Fruit fly (Drosophila melanogaster) whole organism, embryonic: ENCODE data around the gene CG10347.

Experiments
- Antp ChIP-seq: fragments of 200-800 bp; sonication (Bioruptor generic); optimal IDR thresholded peaks from 3 replicates; lab custom pipeline; 2016; ENCODE audit warnings: missing biosample characterization, missing genetic modification characterization
- C15 ChIP-seq: fragments of 200-800 bp; sonication (Bioruptor generic); IDR thresholded peaks from 3 replicates; pipeline ENCODE4 v1.3.6; 2022; ENCODE audit warnings: missing biosample characterization, missing genetic modification characterization
- CG11093 ChIP-seq: fragments of 200-800 bp; sonication (Bioruptor generic); IDR thresholded peaks from 3 replicates; pipeline ENCODE4 v1.3.6; 2022; ENCODE audit warnings: missing biosample characterization, missing genetic modification characterization
- CG11560 ChIP-seq: fragments of 200-800 bp; sonication (Bioruptor generic); IDR thresholded peaks from 3 replicates; pipeline ENCODE4 v1.3.6; 2022; ENCODE audit warnings: missing biosample characterization, missing genetic modification characterization
- CG11723 ChIP-seq: fragments of 200-800 bp; sonication (Bioruptor generic); optimal IDR thresholded peaks from 2 replicates; lab custom pipeline; 2017; ENCODE audit warnings: missing biosample characterization, mild to moderate bottlenecking, missing genetic modification characterization
- CG12942 ChIP-seq: fragments of 200-800 bp; sonication (Bioruptor generic); optimal IDR thresholded peaks from 3 replicates; lab custom pipeline; 2016; ENCODE audit warnings: missing biosample characterization, missing genetic modification characterization
- CG14014 ChIP-seq: fragments of 200-800 bp; sonication (Bioruptor generic); IDR thresholded peaks from 2 replicates; pipeline ENCODE4 v1.3.6; 2022; ENCODE audit warnings: missing biosample characterization, missing genetic modification characterization
- CG15601 ChIP-seq: fragments of 200-800 bp; sonication (Bioruptor generic); optimal IDR thresholded peaks from 3 replicates; lab custom pipeline; 2019; ENCODE audit warnings: missing biosample characterization, mild to moderate bottlenecking, missing genetic modification characterization, moderate library complexity
- CG17186 ChIP-seq: fragments of 200-800 bp; sonication (Bioruptor generic); optimal IDR thresholded peaks from 3 replicates; lab custom pipeline; 2017; ENCODE audit warnings: missing biosample characterization, missing genetic modification reagents, missing genetic modification characterization
- CG17359 ChIP-seq: fragments of 200-800 bp; sonication (Bioruptor generic); optimal IDR thresholded peaks from 3 replicates; lab custom pipeline; 2018; ENCODE audit warnings: missing biosample characterization, mild to moderate bottlenecking, missing genetic modification characterization, moderate library complexity
- CG3163 ChIP-seq: fragments of 200-800 bp; sonication (Bioruptor generic); optimal IDR thresholded peaks from 3 replicates; lab custom pipeline; 2016; ENCODE audit warnings: missing biosample characterization, missing genetic modification characterization
- CG32532 ChIP-seq: fragments of 200-800 bp; sonication (Bioruptor generic); IDR thresholded peaks from 2 replicates; pipeline ENCODE4 v1.3.6; 2022; ENCODE audit warnings: missing biosample characterization, missing genetic modification characterization
- CG7556 ChIP-seq: fragments of 200-800 bp; sonication (Bioruptor generic); optimal IDR thresholded peaks from 2 replicates; lab custom pipeline; 2017; ENCODE audit warnings: missing biosample characterization, mild to moderate bottlenecking, missing genetic modification characterization
- CG7963 ChIP-seq: fragments of 200-800 bp; sonication (Bioruptor generic); IDR thresholded peaks from 3 replicates; pipeline ENCODE4 v1.3.6; 2022; ENCODE audit warnings: missing biosample characterization, missing genetic modification characterization; ENCODE audit not compliant: partially characterized antibody
- CG8924 ChIP-seq: fragments of 200-800 bp; optimal IDR thresholded peaks from 3 replicates; lab custom pipeline; 2019; ENCODE audit warnings: missing biosample characterization, mild to moderate bottlenecking, missing genetic modification characterization, moderate library complexity
- Camta ChIP-seq: fragments of 200-800 bp; sonication (Bioruptor generic); optimal IDR thresholded peaks from 2 replicates; lab custom pipeline; 2016; ENCODE audit warnings: missing biosample characterization, missing genetic modification characterization
- Fer3 ChIP-seq: fragments of 200-800 bp; sonication (Bioruptor generic); optimal IDR thresholded peaks from 2 replicates; lab custom pipeline; 2018; ENCODE audit warnings: missing biosample characterization, mild to moderate bottlenecking, missing genetic modification characterization, moderate library complexity
- Hand ChIP-seq: fragments of 200-800 bp; sonication (Bioruptor generic); optimal IDR thresholded peaks from 2 replicates; lab custom pipeline; 2017; ENCODE audit warnings: mild to moderate bottlenecking, missing biosample characterization, missing genetic modification reagents, missing genetic modification characterization
- Hr51 ChIP-seq, 2 experiments: fragments of 200-800 bp; sonication (Bioruptor generic); optimal IDR thresholded peaks; 2 replicates in 1 of 2; 3 replicates in 1 of 2; lab custom pipeline; 2016 to 2018; ENCODE audit warnings: missing biosample characterization in 2 of 2, missing genetic modification characterization in 2 of 2, mild to moderate bottlenecking in 1 of 2, moderate library complexity in 1 of 2
- Hsf ChIP-seq: fragments of 200-800 bp; sonication (Bioruptor generic); optimal IDR thresholded peaks from 3 replicates; lab custom pipeline; 2016; ENCODE audit warnings: missing biosample characterization, missing genetic modification characterization
- Lpt ChIP-seq: fragments of >200 bp; optimal IDR thresholded peaks from 2 replicates; lab custom pipeline; 2018; ENCODE audit warnings: missing biosample characterization, missing genetic modification characterization
- Oaz ChIP-seq: fragments of 200-800 bp; sonication (Bioruptor generic); IDR thresholded peaks from 2 replicates; pipeline ENCODE4 v1.3.6; 2022; ENCODE audit warnings: missing biosample characterization, missing genetic modification characterization
- Optix ChIP-seq: fragments of 200-800 bp; sonication (Bioruptor generic); IDR thresholded peaks from 3 replicates; pipeline ENCODE4 v1.3.6; 2022; ENCODE audit warnings: missing biosample characterization, missing genetic modification characterization
- PHDP ChIP-seq: fragments of 200-800 bp; sonication (Bioruptor generic); optimal IDR thresholded peaks from 3 replicates; lab custom pipeline; 2018; ENCODE audit warnings: missing biosample characterization, mild to moderate bottlenecking, missing genetic modification characterization, moderate library complexity
- Pdp1 ChIP-seq, 2 experiments: fragments of 200-800 bp; sonication (Bioruptor generic); optimal IDR thresholded peaks; 3 replicates each; lab custom pipeline; 2016; ENCODE audit warnings: missing biosample characterization in 2 of 2, missing genetic modification characterization in 2 of 2, mild to moderate bottlenecking in 1 of 2, moderate library complexity in 1 of 2
- Ptx1 ChIP-seq: fragments of 200-800 bp; sonication (Bioruptor generic); IDR thresholded peaks from 2 replicates; pipeline ENCODE4 v1.3.6; 2022; ENCODE audit warnings: missing biosample characterization, missing genetic modification characterization
- Sox100B ChIP-seq: fragments of 200-800 bp; sonication (Bioruptor generic); optimal IDR thresholded peaks from 3 replicates; lab custom pipeline; 2018; ENCODE audit warnings: missing biosample characterization, mild to moderate bottlenecking, missing genetic modification characterization
- Sox102F ChIP-seq: fragments of 200-800 bp; sonication (Bioruptor generic); optimal IDR thresholded peaks from 2 replicates; lab custom pipeline; 2018; ENCODE audit warnings: missing biosample characterization, mild to moderate bottlenecking, missing genetic modification characterization, moderate library complexity
- Taf1 ChIP-seq: fragments of 200-800 bp; sonication (Bioruptor generic); IDR thresholded peaks from 2 replicates; pipeline ENCODE4 v1.3.6; 2022; ENCODE audit warnings: missing biosample characterization, missing genetic modification characterization
- Xbp1 ChIP-seq: fragments of 200-800 bp; sonication (Bioruptor generic); optimal IDR thresholded peaks from 3 replicates; lab custom pipeline; 2016; ENCODE audit warnings: missing biosample characterization, mild to moderate bottlenecking, missing genetic modification characterization
- aop ChIP-seq: fragments of 200-800 bp; sonication (Bioruptor generic); IDR thresholded peaks from 2 replicates; pipeline ENCODE4 v1.3.6; 2022; ENCODE audit warnings: missing biosample characterization, missing genetic modification characterization
- bbx ChIP-seq: fragments of 200-800 bp; sonication (Bioruptor generic); IDR thresholded peaks from 2 replicates; pipeline ENCODE4 v1.3.6; 2022; ENCODE audit warnings: missing biosample characterization, missing genetic modification characterization; ENCODE audit not compliant: partially characterized antibody
- bcd ChIP-seq: fragments of 200-800 bp; sonication (Bioruptor generic); optimal IDR thresholded peaks from 2 replicates; lab custom pipeline; 2017; ENCODE audit warnings: missing biosample characterization, mild to moderate bottlenecking, missing genetic modification characterization
- dpn ChIP-seq, 2 experiments: fragments of 200-800 bp; sonication (Bioruptor generic); optimal IDR thresholded peaks; 3 replicates each; lab custom pipeline; 2016; ENCODE audit warnings: missing biosample characterization in 2 of 2, missing genetic modification characterization in 2 of 2
- dysf ChIP-seq: fragments of 200-800 bp; sonication (Bioruptor generic); IDR thresholded peaks from 3 replicates; pipeline ENCODE4 v1.3.6; 2022; ENCODE audit warnings: missing biosample characterization, missing genetic modification characterization
- esg ChIP-seq: fragments of 200-800 bp; sonication (Bioruptor generic); conservative IDR thresholded peaks from 2 replicates; pipeline ENCODE4 v1.3.6; 2022; ENCODE audit warnings: missing biosample characterization, missing genetic modification characterization
- gem ChIP-seq: fragments of 200-800 bp; sonication (Bioruptor generic); optimal IDR thresholded peaks from 2 replicates; lab custom pipeline; 2019; ENCODE audit warnings: missing biosample characterization, mild to moderate bottlenecking, missing genetic modification characterization, moderate library complexity
- hbn ChIP-seq: fragments of 200-800 bp; sonication (Bioruptor generic); IDR thresholded peaks from 2 replicates; pipeline ENCODE4 v1.3.6; 2022; ENCODE audit warnings: missing biosample characterization, missing genetic modification characterization; ENCODE audit not compliant: partially characterized antibody
- lbe ChIP-seq: fragments of 200-800 bp; sonication (Bioruptor generic); optimal IDR thresholded peaks from 2 replicates; lab custom pipeline; 2016; ENCODE audit warnings: missing biosample characterization, mild to moderate bottlenecking, missing genetic modification characterization
- mld ChIP-seq: fragments of 200-800 bp; sonication (Bioruptor generic); IDR thresholded peaks from 3 replicates; pipeline ENCODE4 v1.3.6; 2022; ENCODE audit warnings: missing biosample characterization, missing genetic modification characterization; ENCODE audit not compliant: partially characterized antibody
- nmo ChIP-seq: fragments of 200-800 bp; sonication (Bioruptor generic); optimal IDR thresholded peaks from 2 replicates; lab custom pipeline; 2018; ENCODE audit warnings: missing biosample characterization, mild to moderate bottlenecking, missing genetic modification characterization, moderate library complexity
- odd ChIP-seq: fragments of 200-800 bp; sonication (Bioruptor generic); optimal IDR thresholded peaks from 2 replicates; lab custom pipeline; 2017; ENCODE audit warnings: missing biosample characterization, mild to moderate bottlenecking, missing genetic modification characterization
- onecut ChIP-seq: fragments of 200-800 bp; sonication (Bioruptor generic); IDR thresholded peaks from 2 replicates; pipeline ENCODE4 v1.3.6; 2022; ENCODE audit warnings: missing biosample characterization, missing genetic modification characterization
- seq ChIP-seq: fragments of 200-800 bp; sonication (Bioruptor generic); IDR thresholded peaks from 2 replicates; pipeline ENCODE4 v1.3.6; 2022; ENCODE audit warnings: missing biosample characterization, missing genetic modification characterization
- so ChIP-seq: fragments of 200-800 bp; sonication (Bioruptor generic); IDR thresholded peaks from 3 replicates; pipeline ENCODE4 v1.3.6; 2022; ENCODE audit warnings: missing biosample characterization, missing genetic modification characterization
- sob ChIP-seq: fragments of 200-800 bp; sonication (Bioruptor generic); IDR thresholded peaks from 2 replicates; pipeline ENCODE4 v1.3.6; 2022; ENCODE audit warnings: missing biosample characterization, missing genetic modification characterization
- trh ChIP-seq: fragments of 200-800 bp; sonication (Bioruptor generic); optimal IDR thresholded peaks from 2 replicates; lab custom pipeline; 2016; ENCODE audit warnings: missing biosample characterization, missing genetic modification characterization
- wek ChIP-seq: fragments of 200-800 bp; sonication (Bioruptor generic); optimal IDR thresholded peaks from 3 replicates; lab custom pipeline; 2018; ENCODE audit warnings: missing biosample characterization, mild to moderate bottlenecking, missing genetic modification characterization, moderate library complexity
- wor ChIP-seq: fragments of 200-800 bp; sonication (Bioruptor generic); IDR thresholded peaks from 2 replicates; pipeline ENCODE4 v1.3.6; 2022; ENCODE audit warnings: missing biosample characterization, missing genetic modification characterization

The CG10347 gene

dm6 chrX:11846049-11846718, 8.5 kb downstream of the CG10347 start, which contains the start of gene CG15740 (continued):
- TF ChIP-seq CG12942 (GFP tag; lab: Kevin White, UChicago), result no peak
- peak; percentile 40 for TF ChIP-seq Antp (GFP tag; lab: Kevin White, UChicago)
- TF ChIP-seq gem (tag; lab: Kevin White, UChicago), result peak; percentile 53
- peak; percentile 25; the same call in 1 of the 2 replicates for TF ChIP-seq CG14014
- TF ChIP-seq CG15601, result no peak
- peak; percentile 69 for TF ChIP-seq esg (GFP tag; lab: Robert Waterston, UW)
- TF ChIP-seq dysf, result peak; percentile 77
- peak; percentile 40; the same call in 1 of the 3 replicates for TF ChIP-seq CG11093 (GFP tag; lab: Robert Waterston, UW)
- no peak for TF ChIP-seq bbx (GFP tag; lab: Robert Waterston, UW)
- TF ChIP-seq sob (GFP tag; lab: Robert Waterston, UW), result peak; percentile 25; the same call in 1 of the 2 replicates
- TF ChIP-seq PHDP (tag; lab: Kevin White, UChicago), result peak; percentile 28
- no peak for TF ChIP-seq CG8924
- TF ChIP-seq Ptx1 (GFP tag; lab: Robert Waterston, UW), result peak; percentile 78
- TF ChIP-seq Hr51 (GFP tag; optimal IDR thresholded peaks at IDR 0.05; lab: Kevin White, UChicago), result peak in 1 of 2 experiments; percentile 71
- TF ChIP-seq CG17186 (GFP tag; lab: Kevin White, UChicago), result no peak
- peak; percentile 28 to 64 for TF ChIP-seq dpn (GFP tag; optimal IDR thresholded peaks at IDR 0.05; lab: Kevin White, UChicago)
- TF ChIP-seq C15 (GFP tag; lab: Robert Waterston, UW), result no peak
- no peak for TF ChIP-seq CG11560 (tag; lab: Robert Waterston, UW)
- TF ChIP-seq Sox100B (GFP tag; lab: Kevin White, UChicago), result peak; percentile 58
- TF ChIP-seq odd (GFP tag; lab: Kevin White, UChicago), result no peak
- no peak for TF ChIP-seq hbn (GFP tag; lab: Robert Waterston, UW)
- no peak for TF ChIP-seq Taf1 (GFP tag; lab: Robert Waterston, UW)
- no peak for TF ChIP-seq Hand (GFP tag; lab: Kevin White, UChicago)
- TF ChIP-seq wek (GFP tag; lab: Kevin White, UChicago), result no peak
- TF ChIP-seq CG32532 (GFP tag; lab: Robert Waterston, UW), result peak; percentile 51; the same call in 1 of the 2 replicates
- TF ChIP-seq aop (GFP tag; lab: Robert Waterston, UW), result no peak
- peak; percentile 54; the same call in 1 of the 3 replicates for TF ChIP-seq Optix
- peak in 1 of 2 experiments; percentile 33 for TF ChIP-seq Pdp1 (GFP tag; optimal IDR thresholded peaks at IDR 0.05; lab: Kevin White, UChicago)
- TF ChIP-seq CG11723 (GFP tag; lab: Kevin White, UChicago), result no peak
- peak; percentile 23 for TF ChIP-seq Hsf (GFP tag; lab: Kevin White, UChicago)
- peak; percentile 45 for TF ChIP-seq Xbp1 (GFP tag; lab: Kevin White, UChicago)
- peak; percentile 46 for TF ChIP-seq Camta (GFP tag; lab: Kevin White, UChicago)
- no peak for TF ChIP-seq CG3163 (GFP tag; lab: Kevin White, UChicago)
- no peak for TF ChIP-seq lbe (GFP tag; lab: Kevin White, UChicago)
- TF ChIP-seq seq, result peak; percentile 76
- peak; percentile 67; the same call in 1 of the 3 replicates for TF ChIP-seq so
- peak; percentile 24 for TF ChIP-seq Fer3 (tag; lab: Kevin White, UChicago)
- TF ChIP-seq CG7556 (GFP tag; lab: Kevin White, UChicago), result peak; percentile 47
- TF ChIP-seq nmo, result peak; percentile 45
- peak; percentile 42 for TF ChIP-seq CG17359 (tag; lab: Kevin White, UChicago)
- TF ChIP-seq mld (GFP tag; lab: Robert Waterston, UW), result no peak
- 0 out of 2 replicates have a peak, but pooled peaks have one; percentile 29 for TF ChIP-seq Oaz (GFP tag; lab: Robert Waterston, UW)
- no peak for TF ChIP-seq trh (GFP tag; lab: Kevin White, UChicago)
- TF ChIP-seq CG7963 (GFP tag; lab: Robert Waterston, UW), result no peak
- TF ChIP-seq wor, result peak; percentile 45; the same call in 1 of the 2 replicates
- TF ChIP-seq bcd (GFP tag; lab: Kevin White, UChicago), result peak; percentile 41
- no peak for TF ChIP-seq onecut
- peak; percentile 63 for TF ChIP-seq Sox102F (GFP tag; lab: Kevin White, UChicago)
- TF ChIP-seq Lpt (GFP tag; lab: Kevin White, UChicago), result no peak
